Fruit fly (Drosophila melanogaster) whole organism, embryonic: ENCODE measurements around the gene Ts.

ENCODE experiments used
- Asciz ChIP-seq: fragments of 200-800 bp; sonication (Bioruptor generic); optimal IDR thresholded peaks from 2 replicates; lab custom pipeline; 2017; ENCODE audit warnings: missing biosample characterization, mild to moderate bottlenecking, missing genetic modification characterization, missing genetic modification reagents
- Awh ChIP-seq: fragments of 200-800 bp; sonication (Bioruptor generic); IDR thresholded peaks from 2 replicates; pipeline ENCODE4, ENCODE4 v1.3.6; 2022; ENCODE audit warnings: missing biosample characterization, missing genetic modification characterization
- CG10209 ChIP-seq: fragments of 200-800 bp; sonication (Bioruptor generic); optimal IDR thresholded peaks from 3 replicates; lab custom pipeline; 2017; ENCODE audit warnings: missing biosample characterization, mild to moderate bottlenecking, missing genetic modification characterization, missing genetic modification reagents
- CG10366 ChIP-seq: fragments of 200-800 bp; sonication (Bioruptor generic); IDR thresholded peaks from 2 replicates; pipeline ENCODE4 v1.3.6; 2022; ENCODE audit warnings: missing biosample characterization, missing genetic modification characterization
- CG12104 ChIP-seq: fragments of 200-800 bp; sonication (Bioruptor generic); optimal IDR thresholded peaks from 3 replicates; lab custom pipeline; 2016; ENCODE audit warnings: missing biosample characterization, missing genetic modification characterization
- CG12236 ChIP-seq: fragments of 200-800 bp; sonication (Bioruptor generic); optimal IDR thresholded peaks from 2 replicates; lab custom pipeline; 2016; ENCODE audit warnings: missing biosample characterization, missing genetic modification characterization
- CG13296 ChIP-seq: fragments of 200-800 bp; sonication (Bioruptor generic); optimal IDR thresholded peaks from 3 replicates; lab custom pipeline; 2018; ENCODE audit warnings: missing biosample characterization, mild to moderate bottlenecking, missing genetic modification characterization
- CG1602 ChIP-seq: fragments of 200-800 bp; sonication (Bioruptor generic); optimal IDR thresholded peaks from 3 replicates; lab custom pipeline; 2016; ENCODE audit warnings: missing biosample characterization, missing genetic modification characterization
- CG17385 ChIP-seq: fragments of 200-800 bp; sonication (Bioruptor generic); optimal IDR thresholded peaks from 3 replicates; lab custom pipeline; 2018; ENCODE audit warnings: missing biosample characterization, mild to moderate bottlenecking, missing genetic modification characterization
- CG17829 ChIP-seq: fragments of 200-800 bp; optimal IDR thresholded peaks from 2 replicates; lab custom pipeline; 2019; ENCODE audit warnings: missing biosample characterization, mild to moderate bottlenecking, missing genetic modification characterization, moderate library complexity
- CG1792 ChIP-seq: fragments of 200-800 bp; sonication (Bioruptor generic); optimal IDR thresholded peaks from 2 replicates; lab custom pipeline; 2016; ENCODE audit warnings: missing biosample characterization, missing genetic modification characterization
- CG1832 ChIP-seq: fragments of 200-800 bp; sonication (Bioruptor generic); optimal IDR thresholded peaks from 2 replicates; lab custom pipeline; 2017; ENCODE audit warnings: missing biosample characterization, mild to moderate bottlenecking, missing genetic modification characterization, inconsistent platforms
- CG2875 ChIP-seq: fragments of 200-800 bp; sonication (Bioruptor generic); optimal IDR thresholded peaks from 2 replicates; lab custom pipeline; 2017; ENCODE audit warnings: missing biosample characterization, mild to moderate bottlenecking, missing genetic modification characterization, missing genetic modification reagents
- CG30020 ChIP-seq: fragments of 200-800 bp; optimal IDR thresholded peaks from 2 replicates; lab custom pipeline; 2019; ENCODE audit warnings: missing biosample characterization, mild to moderate bottlenecking, missing genetic modification characterization, moderate library complexity
- CG32532 ChIP-seq: fragments of 200-800 bp; sonication (Bioruptor generic); IDR thresholded peaks from 2 replicates; pipeline ENCODE4 v1.3.6; 2022; ENCODE audit warnings: missing biosample characterization, missing genetic modification characterization
- CG32767 ChIP-seq: fragments of 200-800 bp; sonication (Bioruptor generic); IDR thresholded peaks from 2 replicates; pipeline ENCODE4 v1.3.6; 2022; ENCODE audit warnings: missing biosample characterization, missing genetic modification characterization
- CG3838 ChIP-seq: fragments of 200-800 bp; sonication (Bioruptor generic); optimal IDR thresholded peaks from 3 replicates; lab custom pipeline; 2016; ENCODE audit warnings: missing biosample characterization, missing genetic modification characterization
- CG6765 ChIP-seq: fragments of 200-800 bp; sonication (Bioruptor generic); optimal IDR thresholded peaks from 3 replicates; lab custom pipeline; 2017; ENCODE audit warnings: missing biosample characterization, mild to moderate bottlenecking, missing genetic modification characterization
- CG7987 ChIP-seq: fragments of 200-800 bp; sonication (Bioruptor generic); optimal IDR thresholded peaks from 2 replicates; lab custom pipeline; 2018; ENCODE audit warnings: missing biosample characterization, mild to moderate bottlenecking, missing genetic modification characterization, moderate library complexity
- CG8944 ChIP-seq: fragments of 200-800 bp; sonication (Bioruptor generic); optimal IDR thresholded peaks from 3 replicates; lab custom pipeline; 2016; ENCODE audit warnings: missing biosample characterization, missing genetic modification characterization
- CG9727 ChIP-seq: fragments of 200-800 bp; sonication (Bioruptor generic); optimal IDR thresholded peaks from 3 replicates; lab custom pipeline; 2017; ENCODE audit warnings: missing biosample characterization, mild to moderate bottlenecking, missing genetic modification characterization
- CrebB ChIP-seq: fragments of 200-800 bp; sonication (Bioruptor generic); optimal IDR thresholded peaks from 3 replicates; lab custom pipeline; 2018; ENCODE audit warnings: missing biosample characterization, mild to moderate bottlenecking, missing genetic modification characterization
- Dip3 ChIP-seq: fragments of 200-800 bp; sonication (Bioruptor generic); optimal IDR thresholded peaks from 3 replicates; lab custom pipeline; 2016; ENCODE audit warnings: missing biosample characterization, missing genetic modification characterization
- Gsc ChIP-seq: fragments of 200-800 bp; sonication (Bioruptor generic); IDR thresholded peaks from 2 replicates; pipeline ENCODE4 v1.3.6; 2022; ENCODE audit warnings: missing biosample characterization, missing genetic modification characterization
- H2.0 ChIP-seq: fragments of 200-800 bp; sonication (Bioruptor generic); IDR thresholded peaks from 2 replicates; pipeline ENCODE4 v1.3.6; 2022; ENCODE audit warnings: missing biosample characterization, missing genetic modification characterization
- HLH3B ChIP-seq: fragments of 200-800 bp; sonication (Bioruptor generic); IDR thresholded peaks from 2 replicates; pipeline ENCODE4 v1.3.6; 2022; ENCODE audit warnings: missing biosample characterization, missing genetic modification characterization
- HLH4C ChIP-seq: fragments of 200-800 bp; sonication (Bioruptor generic); IDR thresholded peaks from 3 replicates; pipeline ENCODE4 v1.3.6; 2022; ENCODE audit warnings: missing biosample characterization, missing genetic modification characterization; ENCODE audit not compliant: partially characterized antibody
- HLH54F ChIP-seq: fragments of 200-800 bp; sonication (Bioruptor generic); optimal IDR thresholded peaks from 3 replicates; lab custom pipeline; 2016; ENCODE audit warnings: missing biosample characterization, missing genetic modification characterization
- PHDP ChIP-seq: fragments of 200-800 bp; sonication (Bioruptor generic); optimal IDR thresholded peaks from 3 replicates; lab custom pipeline; 2018; ENCODE audit warnings: missing biosample characterization, mild to moderate bottlenecking, missing genetic modification characterization, moderate library complexity
- Pdp1 ChIP-seq, 2 experiments: fragments of 200-800 bp; sonication (Bioruptor generic); optimal IDR thresholded peaks; 3 replicates each; lab custom pipeline; 2016; ENCODE audit warnings: missing biosample characterization in 2 of 2, missing genetic modification characterization in 2 of 2, mild to moderate bottlenecking in 1 of 2, moderate library complexity in 1 of 2
- bowl ChIP-seq: fragments of 200-800 bp; sonication (Bioruptor generic); IDR thresholded peaks from 2 replicates; pipeline ENCODE4 v1.3.6; 2022; ENCODE audit warnings: missing biosample characterization, missing genetic modification characterization
- cato ChIP-seq: fragments of 200-800 bp; sonication (Bioruptor generic); optimal IDR thresholded peaks from 2 replicates; lab custom pipeline; 2016; ENCODE audit warnings: missing biosample characterization, missing genetic modification characterization, borderline replicate concordance
- crp ChIP-seq, 2 experiments: fragments of 200-800 bp; sonication (Bioruptor generic); optimal IDR thresholded peaks; 2 replicates in 1 of 2; 3 replicates in 1 of 2; lab custom pipeline; 2017; ENCODE audit warnings: missing biosample characterization in 2 of 2, missing genetic modification characterization in 2 of 2, mild to moderate bottlenecking in 1 of 2, moderate library complexity in 1 of 2
- dpn ChIP-seq, 2 experiments: fragments of 200-800 bp; sonication (Bioruptor generic); optimal IDR thresholded peaks; 3 replicates each; lab custom pipeline; 2016; ENCODE audit warnings: missing biosample characterization in 2 of 2, missing genetic modification characterization in 2 of 2
- eve ChIP-seq, 2 experiments: fragments of >200 bp; optimal IDR thresholded peaks; 2 replicates each; lab custom pipeline; 2017; ENCODE audit warnings: missing biosample characterization in 2 of 2, missing genetic modification characterization in 2 of 2
- gsb-n ChIP-seq: fragments of 200-800 bp; sonication (Bioruptor generic); optimal IDR thresholded peaks from 3 replicates; lab custom pipeline; 2018; ENCODE audit warnings: missing biosample characterization, mild to moderate bottlenecking, missing genetic modification characterization
- ind ChIP-seq: fragments of 200-800 bp; sonication (Bioruptor generic); optimal IDR thresholded peaks from 3 replicates; lab custom pipeline; 2016; ENCODE audit warnings: missing biosample characterization, missing genetic modification characterization
- kah ChIP-seq: fragments of 200-800 bp; sonication (Bioruptor generic); optimal IDR thresholded peaks from 2 replicates; lab custom pipeline; 2018; ENCODE audit warnings: missing biosample characterization, mild to moderate bottlenecking, missing genetic modification characterization
- kay ChIP-seq: fragments of 200-800 bp; sonication (Bioruptor generic); optimal IDR thresholded peaks from 2 replicates; lab custom pipeline; 2016; ENCODE audit warnings: missing biosample characterization, missing genetic modification characterization
- ken ChIP-seq: fragments of 200-800 bp; sonication (Bioruptor generic); IDR thresholded peaks from 3 replicates; pipeline ENCODE4 v1.3.6; 2022; ENCODE audit warnings: missing biosample characterization, missing genetic modification characterization
- kni ChIP-seq: fragments of 200-800 bp; sonication (Bioruptor generic); optimal IDR thresholded peaks from 3 replicates; lab custom pipeline; 2017; ENCODE audit warnings: mild to moderate bottlenecking, missing biosample characterization, missing genetic modification reagents, missing genetic modification characterization
- lilli ChIP-seq: fragments of 200-800 bp; sonication (Bioruptor generic); optimal IDR thresholded peaks from 3 replicates; lab custom pipeline; 2016; ENCODE audit warnings: missing biosample characterization, missing genetic modification characterization
- p53 ChIP-seq: fragments of 200-800 bp; sonication (Bioruptor generic); optimal IDR thresholded peaks from 2 replicates; lab custom pipeline; 2016; ENCODE audit warnings: missing biosample characterization, missing genetic modification characterization
- pnt ChIP-seq: fragments of 200-800 bp; sonication (Bioruptor generic); optimal IDR thresholded peaks from 3 replicates; lab custom pipeline; 2016; ENCODE audit warnings: missing biosample characterization, missing genetic modification characterization
- ro ChIP-seq: fragments of 200-800 bp; sonication (Bioruptor generic); IDR thresholded peaks from 2 replicates; pipeline ENCODE4 v1.3.6; 2022; ENCODE audit warnings: missing biosample characterization, missing genetic modification characterization
- slp2 ChIP-seq: fragments of 200-800 bp; sonication (Bioruptor generic); optimal IDR thresholded peaks from 2 replicates; lab custom pipeline; 2016; ENCODE audit warnings: missing biosample characterization, missing genetic modification characterization
- stc ChIP-seq: fragments of 200-800 bp; sonication (Bioruptor generic); IDR thresholded peaks from 2 replicates; pipeline ENCODE4 v1.3.6; 2022; ENCODE audit warnings: missing biosample characterization, missing genetic modification characterization
- toy ChIP-seq: fragments of 200-800 bp; sonication (Bioruptor generic); IDR thresholded peaks from 2 replicates; pipeline ENCODE4 v1.3.6; 2022; ENCODE audit warnings: missing biosample characterization, missing genetic modification characterization
- ttk ChIP-seq: fragments of 200-800 bp; sonication (Bioruptor generic); IDR thresholded peaks from 2 replicates; pipeline ENCODE4 v2.1.2; 2022; ENCODE audit warnings: missing biosample characterization, missing genetic modification characterization
- tx ChIP-seq: fragments of 200-800 bp; sonication (Bioruptor generic); optimal IDR thresholded peaks from 2 replicates; lab custom pipeline; 2016; ENCODE audit warnings: missing biosample characterization, missing genetic modification characterization

Ts gene

dm6 chr2L:2972439-2972936 is 3.0 kb upstream of the Ts start, which contains the start of the genes Rrp1 and gammaTub23C (continued):
- TF ChIP-seq crp (GFP tag; optimal IDR thresholded peaks at IDR 0.05; lab: Kevin White, UChicago) (peak in 1 of 2 experiments; percentile 63), HLH54F (GFP tag; lab: Kevin White, UChicago) (peak; percentile 81), H2.0 (GFP tag; lab: Robert Waterston, UW) (peak; percentile 81), kay (peak; percentile 83), CG3838 (GFP tag; lab: Kevin White, UChicago) (peak; percentile 72), CrebB (tag; lab: Kevin White, UChicago) (peak; percentile 38), CG8944 (GFP tag; lab: Kevin White, UChicago) (peak; percentile 63), CG30020 (peak; percentile 83), CG17829 (tag; lab: Kevin White, UChicago) (peak; percentile 92), toy (0 out of 2 replicates have a peak, but pooled peaks have one; percentile 17), CG12104 (peak; percentile 93), CG7987 (GFP tag; lab: Kevin White, UChicago) (peak; percentile 19), CG10366 (peak; percentile 72), tx (GFP tag; lab: Kevin White, UChicago) (peak; percentile 40), Pdp1 (GFP tag; optimal IDR thresholded peaks at IDR 0.05; lab: Kevin White, UChicago) (peak; percentile 80 to 81), Dip3 (peak; percentile 81), CG17385 (GFP tag; lab: Kevin White, UChicago) (peak; percentile 86), gsb-n (tag; lab: Kevin White, UChicago) (peak; percentile 77), ind (GFP tag; lab: Kevin White, UChicago) (peak; percentile 93), CG9727 (GFP tag; lab: Kevin White, UChicago) (peak; percentile 95), bowl (GFP tag; lab: Robert Waterston, UW) (no peak), lilli (GFP tag; lab: Kevin White, UChicago) (peak; percentile 86), Gsc (GFP tag; lab: Robert Waterston, UW) (peak; percentile 53; the same call in 1 of the 2 replicates), pnt (GFP tag; lab: Kevin White, UChicago) (peak; percentile 63), Asciz (GFP tag; lab: Kevin White, UChicago) (peak; percentile 81), CG1792 (peak; percentile 56), ttk (GFP tag; lab: Robert Waterston, UW) (peak; percentile 80), CG10209 (GFP tag; lab: Kevin White, UChicago) (peak; percentile 93), Awh (GFP tag; lab: Robert Waterston, UW) (no peak), dpn (GFP tag; optimal IDR thresholded peaks at IDR 0.05; lab: Kevin White, UChicago) (peak; percentile 81 to 89), CG1832 (GFP tag; lab: Kevin White, UChicago) (no peak), eve (GFP tag; optimal IDR thresholded peaks at IDR 0.05; lab: Kevin White, UChicago) (no peak), HLH3B (GFP tag; lab: Robert Waterston, UW) (peak; percentile 80), p53 (GFP tag; lab: Kevin White, UChicago) (no peak), CG1602 (peak; percentile 94), cato (GFP tag; lab: Kevin White, UChicago) (peak; percentile 92), CG32767 (GFP tag; lab: Robert Waterston, UW) (peak; percentile 78; the same call in 1 of the 2 replicates), ro (GFP tag; lab: Robert Waterston, UW) (peak; percentile 64; the same call in 1 of the 2 replicates), HLH4C (GFP tag; lab: Robert Waterston, UW) (no peak), CG32532 (peak; percentile 83), kni (GFP tag; lab: Kevin White, UChicago) (peak; percentile 85), CG13296 (peak; percentile 88), ken (peak; percentile 44; the same call in 1 of the 3 replicates), CG6765 (GFP tag; lab: Kevin White, UChicago) (peak; percentile 79), CG2875 (peak; percentile 73), PHDP (peak; percentile 88), CG12236 (peak; percentile 41), slp2 (GFP tag; lab: Kevin White, UChicago) (peak; percentile 62), kah (GFP tag; lab: Kevin White, UChicago) (peak; percentile 66), stc (GFP tag; lab: Robert Waterston, UW) (peak; percentile 42; the same call in 1 of the 2 replicates)
